Worm (Caenorhabditis elegans) whole organism, L4/young adult: Measurements from ENCODE around the gene rbm-17.
A peak's percentile ranks its signal among the peaks of the same experiment; 100 is the strongest.

Experiments
- W03F9.2 ChIP-seq: fragments of 150-350 bp; optimal IDR thresholded peaks from 2 replicates; lab custom pipeline; 2014; ENCODE audit warnings: missing biosample characterization, missing genetic modification characterization
- dao-5 ChIP-seq: sonication (generic microtip); optimal IDR thresholded peaks from 2 replicates; lab custom pipeline; 2016; ENCODE audit warnings: missing genotype, missing genetic modification characterization, moderate library complexity, missing compliant biosample characterization
- him-1 ChIP-seq: sonication (generic microtip); optimal IDR thresholded peaks from 2 replicates; lab custom pipeline; 2016; ENCODE audit warnings: missing genotype, missing genetic modification reagents, missing genetic modification characterization, missing compliant biosample characterization

The rbm-17 gene

DNA sequence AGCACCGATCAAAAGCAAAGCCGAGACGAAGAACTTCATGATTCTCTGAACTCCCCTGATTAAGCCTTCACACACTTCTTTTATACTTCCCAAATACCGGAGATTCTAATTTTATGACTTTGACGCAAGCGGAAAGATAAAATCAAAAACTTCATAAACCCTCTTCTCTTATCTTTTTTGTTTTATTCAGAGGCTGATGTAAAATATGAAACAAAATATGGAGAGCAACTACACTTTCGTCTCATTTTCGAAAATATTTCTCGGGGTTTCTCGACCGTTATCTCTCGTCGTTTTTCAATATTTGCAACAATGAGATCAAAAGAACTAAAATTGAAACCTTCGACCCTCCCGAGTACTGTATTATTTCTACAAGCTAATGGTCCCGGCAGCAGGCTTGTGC lies 15.1 kb upstream of the rbm-17 start, which contains the start of gene lys-4:
Gene lys-4 (minus strand): TSS at position 115 of the 400 bp plus-strand sequence.
- TF ChIP-seq him-1 (tag; lab: Kevin White, UChicago): no peak
- TF ChIP-seq W03F9.2 (tag; lab: Kevin White, UChicago): no peak
- no peak for TF ChIP-seq dao-5 (tag; lab: Kevin White, UChicago)

DNA sequence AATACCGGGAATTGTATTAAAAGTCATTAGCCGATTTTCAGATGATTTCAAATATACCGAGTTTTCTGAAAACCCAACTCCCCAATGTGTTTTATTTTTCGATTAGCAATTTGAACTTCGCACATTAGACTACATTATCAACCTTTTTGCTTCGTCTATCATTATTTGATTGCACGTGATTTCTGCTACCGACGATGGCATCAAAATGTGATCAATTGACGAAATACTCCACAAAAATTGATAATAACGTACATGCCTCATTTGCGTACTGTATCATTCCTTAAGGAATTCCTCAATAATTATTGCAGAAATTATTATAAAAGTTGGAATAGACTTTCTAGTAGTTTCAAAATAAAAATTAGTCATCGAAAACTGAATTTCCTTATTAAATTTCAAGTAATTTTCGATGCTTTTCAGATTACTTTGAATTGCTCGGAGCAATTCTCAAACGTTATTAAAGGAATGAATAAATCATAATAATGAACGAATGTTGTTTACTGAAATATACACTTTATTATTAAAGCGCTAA lies 14.3 kb upstream of the rbm-17 start:
- no peak for TF ChIP-seq W03F9.2 (tag; lab: Kevin White, UChicago)
- no peak for TF ChIP-seq dao-5 (tag; lab: Kevin White, UChicago)
- no peak for TF ChIP-seq him-1 (tag; lab: Kevin White, UChicago)

DNA sequence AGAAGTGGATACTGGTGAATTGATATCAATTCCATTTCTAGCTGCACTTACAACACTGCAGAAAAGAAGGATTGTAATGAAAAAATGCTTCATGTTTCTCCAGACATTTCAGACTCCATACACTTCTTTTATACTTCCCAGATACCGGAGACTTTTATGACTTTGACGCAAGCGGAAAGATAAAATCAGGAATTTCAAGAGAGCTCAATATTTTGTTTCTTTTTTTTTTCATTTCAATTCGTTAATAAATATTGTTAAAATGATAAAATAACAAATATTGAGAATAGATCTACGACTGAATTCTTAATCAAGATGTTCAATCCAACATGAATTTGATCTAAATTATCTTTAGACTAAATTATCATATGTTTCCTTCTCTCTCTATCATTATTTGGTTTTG lies 12.6 kb upstream of the rbm-17 start, which contains the start of gene lys-5:
Gene lys-5 (minus strand): TSS at position 101 of the 400 bp plus-strand sequence.
- TF ChIP-seq dao-5 (tag; lab: Kevin White, UChicago) (no peak), him-1 (tag; lab: Kevin White, UChicago) (no peak)

DNA sequence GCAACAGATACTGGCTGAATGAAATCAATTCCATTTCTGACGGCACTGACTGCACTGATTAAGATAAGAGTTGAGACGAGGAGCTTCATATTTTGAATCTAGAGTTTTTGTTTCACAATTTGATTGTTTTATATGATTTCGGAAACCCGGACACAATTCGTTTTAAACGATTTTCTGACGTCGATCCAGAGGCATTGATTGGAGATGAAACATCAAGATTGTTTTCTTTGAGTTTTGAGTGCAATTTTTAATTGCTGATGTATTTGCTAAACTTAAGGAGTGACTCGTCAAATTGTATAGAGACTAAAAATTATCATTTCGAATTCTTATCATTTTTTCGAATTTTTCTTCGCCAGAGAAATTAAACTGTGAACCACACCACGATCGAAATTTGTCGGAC lies 10.3 kb upstream of the rbm-17 start, which contains the start of gene lys-6:
Gene lys-6 (minus strand): TSS at position 101 of the 400 bp plus-strand sequence.
- TF ChIP-seq him-1 (tag; lab: Kevin White, UChicago) (no peak), dao-5 (tag; lab: Kevin White, UChicago) (no peak), W03F9.2 (tag; lab: Kevin White, UChicago) (no peak)

DNA sequence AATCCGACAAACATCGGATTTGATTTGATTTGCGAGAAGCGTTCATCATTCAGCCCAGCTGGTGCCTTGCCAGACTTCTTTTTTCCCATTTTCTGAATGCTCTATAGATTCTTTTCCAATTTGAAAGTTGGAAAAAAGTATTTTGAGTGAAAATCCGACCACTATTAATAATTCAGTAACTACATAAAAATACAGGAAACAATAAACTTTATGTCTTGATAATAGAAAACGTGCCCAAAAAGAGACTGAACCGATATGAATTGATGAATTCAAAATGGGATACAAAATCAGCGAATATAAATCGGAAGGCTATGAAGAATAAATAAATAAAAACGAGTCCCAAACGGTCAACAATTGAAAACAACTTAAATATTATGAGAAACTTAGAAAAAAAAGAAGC lies 6.4 kb upstream of the rbm-17 start, which contains the start of gene F58B3.4:
Gene F58B3.4 (minus strand): TSS at position 101 of the 400 bp plus-strand sequence.
- TF ChIP-seq W03F9.2 (tag; lab: Kevin White, UChicago) (no peak), him-1 (tag; lab: Kevin White, UChicago) (no peak), dao-5 (tag; lab: Kevin White, UChicago) (no peak)

DNA sequence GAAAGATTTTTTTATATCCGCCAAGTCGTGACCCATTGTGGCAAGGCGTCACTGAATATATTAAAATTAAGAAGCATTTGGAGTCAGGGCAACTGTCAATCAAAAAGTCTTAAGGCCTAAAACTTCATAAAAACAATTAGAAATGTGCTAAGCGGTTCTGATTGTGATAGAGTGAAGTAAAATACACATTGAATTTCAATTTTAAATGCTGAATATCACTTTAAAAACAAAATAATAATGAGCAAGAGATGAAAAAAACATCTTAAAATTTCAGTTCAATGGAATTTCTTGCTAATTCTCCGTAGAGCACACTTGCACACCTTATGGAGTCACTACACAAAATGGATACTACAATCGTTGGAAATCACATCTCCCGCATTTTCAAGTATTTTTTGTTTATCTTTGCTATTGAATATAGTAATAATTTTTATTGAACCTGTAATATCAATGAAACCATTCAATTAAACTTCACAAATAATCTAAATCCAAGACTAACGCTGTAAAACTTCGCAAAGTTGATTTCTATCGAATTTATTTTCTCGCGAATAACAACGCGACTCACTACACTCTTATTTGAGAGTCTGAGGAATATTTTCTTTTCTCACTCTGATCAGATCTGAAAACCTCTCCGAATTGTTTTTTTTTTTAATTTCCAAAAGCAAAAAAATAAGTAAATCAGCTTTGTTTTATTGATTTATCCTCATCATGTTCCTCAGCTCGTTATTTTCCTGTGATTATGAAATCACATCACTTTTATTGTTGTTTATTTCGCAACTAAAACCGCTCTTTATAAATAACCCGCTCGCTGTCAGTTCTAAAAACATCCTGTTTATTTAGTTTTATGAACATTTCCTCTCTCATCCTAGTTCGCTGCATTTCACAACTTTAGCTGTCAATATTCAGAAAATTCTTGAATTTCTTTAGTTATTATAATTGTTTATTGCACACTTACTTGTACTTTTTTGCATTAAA lies 2.4 kb upstream of the rbm-17 start, which contains the start of gene mars-1:
Gene mars-1 (minus strand): TSS at position 51 of the 972 bp plus-strand sequence.
- no peak for TF ChIP-seq dao-5 (tag; lab: Kevin White, UChicago)
- TF ChIP-seq W03F9.2 (tag; lab: Kevin White, UChicago): peak; percentile 66

DNA sequence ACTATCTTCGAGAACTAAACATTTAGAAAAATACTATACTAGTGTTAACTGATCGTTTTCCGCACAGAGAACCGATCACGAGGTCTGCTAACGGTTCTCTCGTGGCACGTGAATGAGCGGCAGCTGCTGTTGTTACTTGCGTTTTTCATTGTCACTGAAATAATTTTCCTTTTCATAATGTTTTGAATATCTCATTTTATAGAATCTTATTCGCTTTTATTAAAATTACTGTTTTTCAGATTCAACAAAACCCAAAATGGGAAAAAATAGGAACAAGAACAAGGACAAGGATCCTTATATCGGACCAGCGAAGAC lies 1.8 kb upstream of the rbm-17 start, which contains the start of gene F58B3.6:
Gene F58B3.6 (plus strand): TSS at position 240 of the 315 bp plus-strand sequence.
- TF ChIP-seq dao-5 (tag; lab: Kevin White, UChicago): no peak
- no peak for TF ChIP-seq W03F9.2 (tag; lab: Kevin White, UChicago)
- TF ChIP-seq him-1 (tag; lab: Kevin White, UChicago): no peak

DNA sequence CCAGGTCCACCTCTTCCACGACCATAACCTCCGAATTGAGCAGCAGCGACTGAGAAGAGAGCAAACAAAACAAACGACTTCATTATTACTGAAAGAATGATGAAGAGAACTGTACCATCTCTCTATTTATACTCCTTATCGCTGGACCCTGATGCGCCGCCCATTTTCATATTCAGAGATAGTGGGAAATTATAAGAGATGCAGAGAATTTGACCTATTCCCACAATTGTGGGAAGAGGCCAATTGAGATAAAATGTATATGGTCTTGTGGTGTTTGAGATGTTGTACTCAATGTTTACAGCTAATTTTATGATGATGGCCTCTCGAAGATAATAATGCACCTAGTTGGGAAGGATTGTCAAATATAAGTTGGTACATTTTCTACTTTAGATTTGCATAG lies 2.8 kb downstream of the rbm-17 start, which contains the start of gene ttr-50:
Gene ttr-50 (minus strand): TSS at position 101 of the 400 bp plus-strand sequence.
- TF ChIP-seq dao-5 (tag; lab: Kevin White, UChicago) (no peak), him-1 (tag; lab: Kevin White, UChicago) (no peak), W03F9.2 (tag; lab: Kevin White, UChicago) (no peak)

DNA sequence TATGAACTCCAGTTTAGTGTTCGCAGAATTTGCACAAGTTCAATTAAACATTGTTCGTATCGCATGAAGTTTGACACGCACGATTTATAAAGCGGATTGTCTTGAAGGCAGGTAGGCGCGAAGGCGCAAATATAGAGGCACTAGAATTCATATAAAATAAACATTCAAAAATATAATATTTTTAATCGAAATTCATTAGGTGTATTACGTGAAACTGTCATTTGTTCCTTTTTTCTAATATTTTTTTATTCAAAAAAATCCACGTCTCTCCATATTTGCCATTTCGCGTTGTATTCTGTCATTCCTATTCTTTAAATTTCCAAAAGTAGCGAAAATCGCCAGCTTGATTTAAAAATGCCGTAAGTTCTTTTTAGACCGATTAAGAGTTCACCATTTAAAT lies 3.7 kb downstream of the rbm-17 start, which contains the start of gene ZK809.1:
Gene ZK809.1 (plus strand): TSS at position 301 of the 400 bp plus-strand sequence.
- TF ChIP-seq dao-5 (tag; lab: Kevin White, UChicago) (no peak), W03F9.2 (tag; lab: Kevin White, UChicago) (no peak), him-1 (tag; lab: Kevin White, UChicago) (no peak)

DNA sequence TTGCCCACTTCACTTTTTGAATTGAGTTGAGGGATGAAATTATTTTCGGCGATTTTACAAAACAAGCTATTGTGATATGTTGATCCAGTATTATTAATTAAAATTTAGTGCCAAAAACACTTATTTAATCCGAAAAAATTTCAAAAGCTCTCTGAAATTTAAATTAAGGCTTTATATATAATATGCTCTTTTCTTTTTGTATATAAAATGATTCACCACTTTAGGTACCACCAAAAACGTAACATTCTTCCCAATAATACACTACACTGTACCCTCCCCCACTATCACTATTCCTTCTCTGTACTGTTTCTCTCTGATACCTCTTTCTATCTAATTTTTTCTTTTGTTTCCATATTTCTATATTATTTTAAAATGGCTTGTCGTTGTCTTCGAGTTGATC lies 5.7 kb downstream of the rbm-17 start, which contains the start of gene prx-2:
Gene prx-2 (plus strand): TSS at position 301 of the 400 bp plus-strand sequence.
- TF ChIP-seq dao-5 (tag; lab: Kevin White, UChicago) (no peak), W03F9.2 (tag; lab: Kevin White, UChicago) (no peak)

DNA sequence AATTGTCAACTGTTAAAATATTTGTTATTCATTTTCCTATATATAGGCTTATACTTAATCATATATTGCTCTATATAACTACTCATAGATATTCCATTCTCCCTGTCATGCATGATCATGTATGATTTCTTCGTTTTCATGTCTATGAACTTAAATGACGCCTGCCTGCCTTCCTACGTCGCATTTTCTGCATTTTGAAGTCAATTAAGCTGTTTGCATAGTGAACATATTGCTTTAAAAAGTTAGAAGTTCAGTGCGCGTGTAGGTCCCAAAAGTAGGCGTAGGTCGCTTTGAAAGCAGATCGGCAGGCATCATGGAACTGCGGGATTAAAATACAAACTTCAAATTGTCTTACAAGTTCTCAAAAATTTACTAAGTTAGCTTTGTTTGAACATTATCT lies 6.6 kb downstream of the rbm-17 start:
- no peak for TF ChIP-seq dao-5 (tag; lab: Kevin White, UChicago)
- no peak for TF ChIP-seq him-1 (tag; lab: Kevin White, UChicago)
- no peak for TF ChIP-seq W03F9.2 (tag; lab: Kevin White, UChicago)

DNA sequence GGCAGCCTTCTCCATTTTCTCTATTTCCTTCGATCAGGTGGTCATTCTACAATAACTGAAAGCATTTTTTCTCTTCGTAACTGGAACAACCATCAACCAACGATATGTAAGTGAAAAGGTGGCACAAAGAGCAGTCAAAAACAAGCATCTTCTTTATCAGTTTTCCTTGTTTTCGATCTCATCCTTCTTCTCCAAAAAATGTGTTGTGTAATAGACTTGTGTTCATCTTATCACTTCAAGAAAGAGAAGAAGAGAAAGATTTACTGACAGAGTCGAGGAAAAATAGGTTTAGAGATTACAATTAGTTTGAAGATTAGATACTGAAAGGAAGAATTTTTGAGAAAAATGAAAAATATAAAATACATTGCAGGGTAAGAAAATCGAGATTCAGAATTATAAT lies 7.2 kb downstream of the rbm-17 start:
- TF ChIP-seq him-1 (tag; lab: Kevin White, UChicago) (no peak), W03F9.2 (tag; lab: Kevin White, UChicago) (no peak), dao-5 (tag; lab: Kevin White, UChicago) (no peak)

DNA sequence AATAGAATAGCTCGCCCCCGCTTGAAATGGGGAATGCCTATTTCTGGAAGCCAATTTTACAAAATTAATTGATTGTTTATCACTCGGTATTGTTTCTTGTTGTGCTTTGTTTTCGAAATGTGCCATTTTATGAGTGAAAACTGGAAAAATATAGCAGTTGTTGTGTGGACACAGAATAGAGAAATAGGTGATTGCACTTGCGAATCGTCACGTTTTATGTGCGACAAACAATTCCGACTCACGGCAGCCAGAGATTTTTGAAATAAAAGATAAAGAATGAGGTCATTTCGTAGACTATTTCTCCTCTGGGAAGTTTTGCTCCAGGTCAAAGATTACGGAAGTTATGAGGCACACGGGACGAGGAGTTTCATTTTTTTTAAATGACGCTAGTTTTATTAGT lies 8.8 kb downstream of the rbm-17 start:
- TF ChIP-seq W03F9.2 (tag; lab: Kevin White, UChicago) (no peak), dao-5 (tag; lab: Kevin White, UChicago) (no peak), him-1 (tag; lab: Kevin White, UChicago) (no peak)
